Fruit fly (Drosophila melanogaster): ENCODE results near the gene CG18284.

Gene CG18284

DNA sequence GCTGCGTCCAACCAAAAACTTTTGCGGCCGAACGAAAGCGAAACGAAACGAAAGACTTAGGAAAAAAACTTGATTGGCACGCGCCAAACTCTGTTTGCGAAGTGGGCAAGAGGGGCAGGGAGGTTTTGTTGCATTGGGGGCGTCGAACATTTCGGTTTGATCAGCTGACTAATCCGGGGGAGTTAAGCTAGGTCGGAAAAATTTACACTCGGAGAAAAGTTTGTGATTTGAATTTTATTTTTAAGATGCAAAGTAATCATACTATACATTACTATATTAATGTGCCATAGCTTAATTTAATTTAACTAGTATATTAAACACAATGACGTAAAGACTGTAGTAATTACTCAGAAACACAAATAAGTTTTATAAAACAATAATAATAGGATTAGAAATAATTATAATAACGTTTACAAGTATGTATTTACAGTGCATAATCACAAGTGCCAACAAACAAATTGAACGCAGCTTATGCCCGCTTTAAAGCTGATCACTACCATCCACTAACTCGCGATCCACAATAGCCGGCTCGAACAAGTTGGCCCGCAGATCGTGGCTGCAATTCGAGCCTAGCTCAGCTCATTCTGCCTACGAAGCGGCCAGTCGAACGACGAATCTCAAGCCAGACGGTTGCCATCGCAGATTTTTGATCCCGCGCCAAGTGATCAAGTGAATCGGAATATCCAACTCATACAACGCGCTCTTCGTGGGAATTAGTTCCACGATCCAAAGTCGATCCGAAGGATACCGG lies 17.9 kb downstream of the CG18284 start, which contains the start of gene CG31871:
Gene CG31871, plus strand, starts transcription at position 592 of the 751 bp plus-strand sequence.
- no peak for TF ChIP-seq CG11617 (GFP tag; optimal IDR thresholded peaks at IDR 0.05)
- peak; percentile 22 for TF ChIP-seq CG7045 (GFP tag; optimal IDR thresholded peaks at IDR 0.05)

DNA sequence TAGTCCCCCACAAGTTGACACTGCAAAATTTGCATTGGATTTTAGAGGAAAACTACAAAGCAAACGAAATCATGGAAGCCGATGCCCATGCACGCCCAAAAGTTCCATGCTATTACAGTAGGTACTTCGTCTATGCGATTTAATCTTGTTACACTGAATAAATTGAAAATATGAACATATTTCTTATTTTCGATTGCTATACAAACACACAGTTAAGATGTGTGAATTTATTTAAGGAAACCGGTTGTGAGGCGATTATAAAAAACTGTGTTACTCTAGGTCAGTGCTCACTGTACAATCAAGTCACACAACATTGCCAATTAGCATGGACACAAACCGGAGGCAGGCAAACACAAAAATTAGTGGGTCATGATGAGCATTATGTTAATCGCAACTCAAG lies 21.8 kb downstream of the CG18284 start:
- no peak for TF ChIP-seq CG33017 (tag; optimal IDR thresholded peaks at IDR 0.05)
- TF ChIP-seq Clk (GFP tag; optimal IDR thresholded peaks at IDR 0.05): no peak
- TF ChIP-seq pad (GFP tag; optimal IDR thresholded peaks at IDR 0.05): no peak
- TF ChIP-seq CG12768 (GFP tag; optimal IDR thresholded peaks at IDR 0.05): no peak
- TF ChIP-seq cic (GFP tag; optimal IDR thresholded peaks at IDR 0.05): no peak
- no peak for TF ChIP-seq Hr96 (GFP tag; optimal IDR thresholded peaks at IDR 0.05)
- TF ChIP-seq Crg-1 (GFP tag; optimal IDR thresholded peaks at IDR 0.05): no peak
- no peak for TF ChIP-seq CG11617 (GFP tag; optimal IDR thresholded peaks at IDR 0.05)
- TF ChIP-seq bab1 (GFP tag; optimal IDR thresholded peaks at IDR 0.05): no peak
- no peak for TF ChIP-seq tj (GFP tag; optimal IDR thresholded peaks at IDR 0.05)

DNA sequence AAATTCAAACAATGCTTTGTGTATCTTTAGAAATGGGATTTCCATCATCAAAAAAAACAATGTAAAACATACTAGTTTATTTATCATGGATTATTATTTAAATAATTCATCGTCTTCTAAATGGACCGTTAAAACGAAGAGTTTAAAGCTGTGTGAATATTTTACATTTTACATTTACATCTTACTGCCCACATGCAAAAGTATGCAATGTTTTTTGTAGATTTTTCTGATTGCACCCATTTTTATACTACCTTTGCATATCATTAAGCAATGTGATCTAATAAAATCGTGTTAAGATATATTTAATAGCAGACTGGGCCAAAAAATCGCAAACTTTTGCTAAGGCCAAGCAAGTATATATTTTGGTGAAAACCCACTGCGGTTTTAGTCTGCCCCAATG lies 27.8 kb downstream of the CG18284 start:
- no peak for TF ChIP-seq CG5204 (GFP tag; optimal IDR thresholded peaks at IDR 0.05)
- TF ChIP-seq Hr96 (GFP tag; optimal IDR thresholded peaks at IDR 0.05): no peak
- TF ChIP-seq cic (GFP tag; optimal IDR thresholded peaks at IDR 0.05): no peak
- no peak for TF ChIP-seq CG11617 (GFP tag; optimal IDR thresholded peaks at IDR 0.05)
- TF ChIP-seq bab1 (GFP tag; optimal IDR thresholded peaks at IDR 0.05): no peak
- TF ChIP-seq CG7045 (GFP tag; optimal IDR thresholded peaks at IDR 0.05): no peak
- TF ChIP-seq Crg-1 (GFP tag; optimal IDR thresholded peaks at IDR 0.05): no peak
- no peak for TF ChIP-seq Mnt (GFP tag; optimal IDR thresholded peaks at IDR 0.05)
- no peak for TF ChIP-seq CG14711 (tag; optimal IDR thresholded peaks at IDR 0.05)
- no peak for TF ChIP-seq CG12768 (GFP tag; optimal IDR thresholded peaks at IDR 0.05)
- TF ChIP-seq toe (GFP tag; optimal IDR thresholded peaks at IDR 0.05): no peak
- no peak for TF ChIP-seq Clk (GFP tag; optimal IDR thresholded peaks at IDR 0.05)

DNA sequence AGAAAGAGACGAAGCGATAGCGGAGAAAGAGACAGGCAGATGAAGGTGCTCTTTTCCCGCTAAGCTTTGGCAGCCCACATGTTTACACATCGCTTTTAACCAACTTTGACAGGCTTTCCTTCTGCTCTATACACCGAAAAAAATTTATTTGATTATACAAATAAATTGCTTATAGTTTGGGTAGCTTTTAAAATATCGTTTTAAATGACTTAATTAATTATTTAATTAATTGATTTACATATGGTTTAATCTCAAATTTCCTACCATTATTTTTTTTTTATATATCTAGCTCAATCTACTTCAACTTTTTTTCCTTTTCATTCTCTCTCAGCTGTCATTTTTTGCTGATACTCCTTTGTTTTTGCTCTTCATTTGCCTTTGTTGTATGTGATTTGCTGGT lies 29.2 kb downstream of the CG18284 start:
- TF ChIP-seq Hr96 (GFP tag; optimal IDR thresholded peaks at IDR 0.05): no peak
- TF ChIP-seq CG14711 (tag; optimal IDR thresholded peaks at IDR 0.05): no peak
- no peak for TF ChIP-seq pad (GFP tag; optimal IDR thresholded peaks at IDR 0.05)
- no peak for TF ChIP-seq CG11617 (GFP tag; optimal IDR thresholded peaks at IDR 0.05)
- no peak for TF ChIP-seq kay (GFP tag; ENCODE audit: borderline replicate concordance)
- TF ChIP-seq Crg-1 (GFP tag; optimal IDR thresholded peaks at IDR 0.05): no peak
- TF ChIP-seq Mnt (GFP tag; optimal IDR thresholded peaks at IDR 0.05): no peak
- TF ChIP-seq cnc (optimal IDR thresholded peaks at IDR 0.05): no peak
- no peak for TF ChIP-seq CG7045 (GFP tag; optimal IDR thresholded peaks at IDR 0.05)
- TF ChIP-seq CG33017 (tag; optimal IDR thresholded peaks at IDR 0.05): no peak
- no peak for TF ChIP-seq toe (GFP tag; optimal IDR thresholded peaks at IDR 0.05)
- TF ChIP-seq cic (GFP tag; optimal IDR thresholded peaks at IDR 0.05): no peak
- no peak for TF ChIP-seq CG7101 (tag; optimal IDR thresholded peaks at IDR 0.05)
- TF ChIP-seq CG1620 (GFP tag; optimal IDR thresholded peaks at IDR 0.05): no peak
- no peak for TF ChIP-seq CG12768 (GFP tag; optimal IDR thresholded peaks at IDR 0.05)
- no peak for TF ChIP-seq Clk (GFP tag; optimal IDR thresholded peaks at IDR 0.05)
- TF ChIP-seq CG5204 (GFP tag; optimal IDR thresholded peaks at IDR 0.05): no peak
- TF ChIP-seq ovo (GFP tag; optimal IDR thresholded peaks at IDR 0.05): no peak
- TF ChIP-seq tj (GFP tag; optimal IDR thresholded peaks at IDR 0.05): no peak

DNA sequence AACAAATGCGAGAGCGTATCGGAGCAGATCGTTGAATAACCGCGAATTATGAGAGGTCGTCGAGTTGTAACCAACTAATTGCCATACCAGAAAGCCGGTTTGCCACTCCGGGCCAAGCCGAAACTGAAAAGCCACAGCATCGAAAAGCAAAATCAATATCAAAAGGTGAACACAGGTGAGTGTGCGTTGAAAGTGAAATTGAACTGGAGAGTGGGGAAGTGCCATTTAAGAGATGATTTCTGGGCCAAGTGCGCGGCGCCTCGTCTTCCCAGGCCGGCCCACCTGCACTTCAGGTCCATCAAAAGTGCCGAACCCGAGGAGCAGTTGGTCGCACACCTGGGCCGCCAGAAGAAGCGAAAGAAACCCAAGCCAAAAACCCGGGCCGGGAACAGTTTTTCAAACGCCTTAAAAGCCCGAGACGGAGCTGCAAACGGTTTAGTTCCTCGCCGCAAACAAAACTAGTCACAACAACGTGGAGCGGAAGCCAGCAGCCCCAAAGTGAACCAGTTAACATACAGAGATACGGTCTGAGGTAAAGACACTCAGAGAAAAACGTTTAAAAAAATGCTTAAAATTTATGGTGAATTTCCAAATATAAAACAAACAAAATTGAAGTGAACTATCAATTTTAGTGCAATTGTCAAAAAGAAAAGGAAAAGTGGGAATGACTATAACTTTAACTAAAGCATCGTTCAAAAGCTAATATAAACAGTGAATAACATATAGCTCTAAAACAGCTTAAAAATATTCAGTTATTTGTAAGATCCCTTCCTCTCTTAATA lies 33.4 kb downstream of the CG18284 start, which contains the start of gene CG17104:
Gene CG17104, plus strand, starts transcription at position 266 of the 782 bp plus-strand sequence.
- no peak for TF ChIP-seq CG7045 (GFP tag; optimal IDR thresholded peaks at IDR 0.05)

DNA sequence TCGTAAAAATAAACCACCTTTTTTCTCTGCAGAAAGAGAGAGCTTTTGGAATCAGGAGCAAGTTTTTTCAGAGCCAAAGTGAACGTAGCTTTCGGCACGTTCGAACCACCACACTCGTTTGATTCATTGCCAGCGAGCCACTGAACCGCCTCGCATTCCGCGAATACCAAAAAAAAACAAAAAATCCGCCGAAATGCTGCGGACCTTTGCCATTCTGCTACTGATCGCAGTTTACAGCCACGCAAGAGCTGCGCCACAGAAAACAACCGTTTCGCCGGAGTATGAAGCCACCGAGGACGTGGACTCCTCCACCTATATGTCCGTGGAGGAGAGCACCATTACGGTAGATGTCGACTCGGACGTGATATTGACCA lies 33.9 kb downstream of the CG18284 start:
- no peak for TF ChIP-seq Clk (GFP tag; optimal IDR thresholded peaks at IDR 0.05)

DNA sequence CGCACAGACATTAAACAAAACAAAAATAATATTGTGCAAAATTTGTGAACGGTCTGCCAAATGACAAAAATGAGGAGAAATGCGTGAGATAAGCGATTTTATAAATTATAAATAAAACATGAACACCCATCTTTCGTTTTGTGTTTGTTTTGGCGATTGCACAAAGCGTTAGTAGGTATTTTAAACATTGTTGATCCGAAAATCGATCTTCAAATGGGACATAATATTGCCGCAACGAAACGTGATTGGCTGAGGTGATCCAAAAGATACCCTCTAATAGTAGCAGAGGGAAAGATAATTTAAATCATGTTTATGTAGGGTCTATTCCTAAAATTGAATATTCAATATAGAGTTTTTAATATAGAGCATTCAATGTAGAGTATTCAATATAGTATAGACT lies 35.8 kb downstream of the CG18284 start:
- peak; percentile 73 for TF ChIP-seq kay (GFP tag; ENCODE audit: borderline replicate concordance)
- no peak for TF ChIP-seq CG12768 (GFP tag; optimal IDR thresholded peaks at IDR 0.05)
